Worm (Caenorhabditis elegans) whole organism, L2 larva: ENCODE data around the gene F33G12.6.

Experiments
- C34F6.9 ChIP-seq: fragments of 150-350 bp; optimal IDR thresholded peaks from 2 replicates; lab custom pipeline; 2014; ENCODE audit warnings: missing biosample characterization, missing genetic modification characterization
- F13H6.1 ChIP-seq: sonication (generic microtip); optimal IDR thresholded peaks from 2 replicates; lab custom pipeline; 2016; ENCODE audit warnings: missing genetic modification characterization, missing compliant biosample characterization
- Y55F3AM.14 ChIP-seq: fragments of 200-800 bp; sonication (Bioruptor generic); optimal IDR thresholded peaks from 2 replicates; lab custom pipeline; 2018; ENCODE audit warnings: mild to moderate bottlenecking, missing genetic modification characterization, missing compliant biosample characterization
- ZK546.5 ChIP-seq: sonication (generic microtip); optimal IDR thresholded peaks from 2 replicates; lab custom pipeline; 2017; ENCODE audit warnings: missing biosample characterization, missing genetic modification characterization
- ama-1 ChIP-seq: fragments of 150-350 bp; optimal IDR thresholded peaks from 2 replicates; lab custom pipeline; 2018; ENCODE audit warnings: inconsistent platforms
- blmp-1 ChIP-seq: sonication (generic microtip); optimal IDR thresholded peaks from 2 replicates; lab custom pipeline; 2017; ENCODE audit warnings: missing genetic modification characterization, mild to moderate bottlenecking, missing compliant biosample characterization, antibody characterized with exemption, moderate library complexity; ENCODE audit not compliant: insufficient read depth
- ceh-82 ChIP-seq: fragments of 150-350 bp; optimal IDR thresholded peaks from 2 replicates; lab custom pipeline; 2014; ENCODE audit warnings: missing biosample characterization, missing genetic modification characterization
- crh-2 ChIP-seq: sonication (generic microtip); optimal IDR thresholded peaks from 2 replicates; lab custom pipeline; 2017; ENCODE audit warnings: missing biosample characterization, missing genetic modification characterization
- elt-1 ChIP-seq: fragments of 150-350 bp; optimal IDR thresholded peaks from 2 replicates; lab custom pipeline; 2014; ENCODE audit warnings: missing biosample characterization, missing genetic modification characterization
- elt-3 ChIP-seq: sonication (generic microtip); optimal IDR thresholded peaks from 2 replicates; lab custom pipeline; 2017; ENCODE audit warnings: missing biosample characterization, missing genetic modification characterization
- fos-1 ChIP-seq: fragments of 150-350 bp; optimal IDR thresholded peaks from 2 replicates; lab custom pipeline; 2014; ENCODE audit warnings: missing biosample characterization, missing genetic modification characterization
- gmeb-1 ChIP-seq: fragments of 150-350 bp; optimal IDR thresholded peaks from 2 replicates; lab custom pipeline; 2014; ENCODE audit warnings: missing biosample characterization, missing genetic modification characterization
- lin-11 ChIP-seq: fragments of 150-350 bp; sonication (generic microtip); optimal IDR thresholded peaks from 2 replicates; lab custom pipeline; 2014; ENCODE audit warnings: missing biosample characterization, missing genetic modification characterization, inconsistent platforms, mixed read lengths
- lin-13 ChIP-seq: fragments of 150-350 bp; optimal IDR thresholded peaks from 2 replicates; lab custom pipeline; 2014; ENCODE audit warnings: missing biosample characterization, missing genetic modification reagents, missing genetic modification characterization
- lin-39 ChIP-seq: fragments of 150-350 bp; optimal IDR thresholded peaks from 2 replicates; lab custom pipeline; 2014; ENCODE audit warnings: missing biosample characterization, missing genetic modification reagents, missing genetic modification characterization
- lsy-2 ChIP-seq, 2 experiments: fragments of 150-350 bp in 1 of 2; sonication (generic microtip) in 1 of 2; optimal IDR thresholded peaks; 2 replicates each; lab custom pipeline; 2014 to 2017; ENCODE audit warnings: missing biosample characterization in 2 of 2, missing genetic modification characterization in 2 of 2
- mdl-1 ChIP-seq, 2 experiments: fragments of 150-350 bp in 1 of 2; sonication (generic microtip) in 1 of 2; optimal IDR thresholded peaks; 2 replicates each; lab custom pipeline; 2017; ENCODE audit warnings: missing biosample characterization in 2 of 2, missing genetic modification characterization in 2 of 2
- nhr-10 ChIP-seq: sonication (generic microtip); optimal IDR thresholded peaks from 2 replicates; lab custom pipeline; 2017; ENCODE audit warnings: missing biosample characterization, missing genetic modification characterization
- nhr-11 ChIP-seq: fragments of 150-350 bp; optimal IDR thresholded peaks from 2 replicates; lab custom pipeline; 2014; ENCODE audit warnings: missing biosample characterization, missing genetic modification characterization
- nhr-129 ChIP-seq: fragments of 150-350 bp; optimal IDR thresholded peaks from 2 replicates; lab custom pipeline; 2014; ENCODE audit warnings: missing biosample characterization, missing genetic modification characterization
- nhr-21 ChIP-seq: fragments of 150-350 bp; optimal IDR thresholded peaks from 2 replicates; lab custom pipeline; 2014; ENCODE audit warnings: missing biosample characterization, missing genetic modification characterization
- nhr-23 ChIP-seq: fragments of 150-350 bp; optimal IDR thresholded peaks from 2 replicates; lab custom pipeline; 2014; ENCODE audit warnings: missing biosample characterization, missing genetic modification reagents, missing genetic modification characterization
- nhr-237 ChIP-seq: fragments of 150-350 bp; optimal IDR thresholded peaks from 2 replicates; lab custom pipeline; 2014; ENCODE audit warnings: missing biosample characterization, missing genetic modification characterization
- nhr-25 ChIP-seq: fragments of 150-350 bp; sonication (generic microtip); optimal IDR thresholded peaks from 3 replicates; lab custom pipeline; 2014; ENCODE audit warnings: missing biosample characterization, missing genetic modification characterization
- nhr-77 ChIP-seq: fragments of 150-350 bp; optimal IDR thresholded peaks from 2 replicates; lab custom pipeline; 2014; ENCODE audit warnings: missing biosample characterization, missing genetic modification characterization
- peb-1 ChIP-seq: fragments of 150-350 bp; optimal IDR thresholded peaks from 2 replicates; lab custom pipeline; 2014; ENCODE audit warnings: missing biosample characterization, missing genetic modification characterization
- sem-4 ChIP-seq: fragments of 150-350 bp; optimal IDR thresholded peaks from 2 replicates; lab custom pipeline; 2014; ENCODE audit warnings: missing biosample characterization, missing genetic modification reagents, missing genetic modification characterization
- skn-1 ChIP-seq: sonication (generic microtip); optimal IDR thresholded peaks from 2 replicates; lab custom pipeline; 2017; ENCODE audit warnings: missing biosample characterization, missing genetic modification characterization
- sma-3 ChIP-seq: sonication (generic microtip); optimal IDR thresholded peaks from 2 replicates; lab custom pipeline; 2016; ENCODE audit warnings: missing genetic modification reagents, missing genetic modification characterization, missing compliant biosample characterization
- sma-9 ChIP-seq, 2 experiments: fragments of 150-350 bp in 1 of 2; sonication (generic microtip) in 1 of 2; optimal IDR thresholded peaks; 2 replicates each; lab custom pipeline; 2014 to 2016; ENCODE audit warnings: missing genetic modification characterization in 2 of 2, mild to moderate bottlenecking in 1 of 2, missing biosample characterization in 1 of 2, missing compliant biosample characterization in 1 of 2, missing genetic modification reagents in 1 of 2, moderate library complexity in 1 of 2
- snpc-4 ChIP-seq: fragments of 150-350 bp; optimal IDR thresholded peaks from 2 replicates; lab custom pipeline; 2014; ENCODE audit warnings: missing biosample characterization, missing genetic modification characterization
- unc-39 ChIP-seq: fragments of 150-350 bp; optimal IDR thresholded peaks from 2 replicates; lab custom pipeline; 2014; ENCODE audit warnings: missing biosample characterization, missing genetic modification characterization
- unc-55 ChIP-seq: fragments of 150-350 bp; sonication (generic microtip); optimal IDR thresholded peaks from 3 replicates; lab custom pipeline; 2014; ENCODE audit warnings: missing biosample characterization, missing genetic modification reagents, missing genetic modification characterization
- zag-1 ChIP-seq: fragments of 150-350 bp; optimal IDR thresholded peaks from 2 replicates; lab custom pipeline; 2014; ENCODE audit warnings: missing biosample characterization, missing genetic modification characterization
- ztf-1 ChIP-seq: fragments of 200-800 bp; sonication (Bioruptor generic); conservative IDR thresholded peaks from 2 replicates; pipeline ENCODE4 v1.3.6; 2022; ENCODE audit warnings: missing genetic modification characterization, missing compliant biosample characterization
- ztf-11 ChIP-seq: sonication (generic microtip); optimal IDR thresholded peaks from 2 replicates; lab custom pipeline; 2017; ENCODE audit warnings: missing biosample characterization, missing genetic modification characterization

Gene F33G12.6

ce11 chrII:5055129-5055666 lies 5.5 kb downstream of the F33G12.6 start, which contains the start of the genes ify-1 and rpl-22 (continued):
- peak; percentile 71 for TF ChIP-seq ama-1 (lab: Kevin White, UChicago)
- TF ChIP-seq gmeb-1 (tag; lab: Kevin White, UChicago) = peak; percentile 95
- TF ChIP-seq unc-39 = no peak
- TF ChIP-seq mdl-1 (tag; optimal IDR thresholded peaks at IDR 0.05; lab: Kevin White, UChicago) = peak in 1 of 2 experiments; percentile 51
- peak; percentile 95 for TF ChIP-seq nhr-25 (tag; lab: Kevin White, UChicago)
- TF ChIP-seq ZK546.5 (tag; lab: Kevin White, UChicago) = peak; percentile 83

DNA sequence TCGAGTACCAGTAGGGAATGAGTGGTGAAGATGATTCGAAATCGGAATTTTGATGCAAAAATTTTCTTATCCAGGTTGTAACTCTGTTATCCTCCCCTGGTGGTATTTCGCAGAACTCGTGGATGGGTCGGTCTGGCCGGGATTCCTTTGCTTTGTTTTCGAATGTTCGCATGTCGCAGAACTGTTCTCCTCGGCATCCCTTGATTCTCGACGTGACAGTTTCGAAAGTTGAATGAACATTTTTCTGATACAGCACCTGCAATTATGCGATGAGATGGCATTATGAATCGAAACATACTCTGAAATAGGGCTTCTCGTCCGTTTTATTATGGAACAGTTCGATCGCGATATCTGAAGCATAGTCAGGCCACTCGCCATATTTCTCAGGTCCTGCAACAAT lies 6.5 kb downstream of the F33G12.6 start:
- no peak for TF ChIP-seq zag-1 (tag; lab: Kevin White, UChicago)
- TF ChIP-seq nhr-23 (tag; lab: Kevin White, UChicago) = no peak
- no peak for TF ChIP-seq nhr-237
- TF ChIP-seq elt-3 (tag; lab: Kevin White, UChicago) = no peak
- no peak for TF ChIP-seq ceh-82 (tag; lab: Kevin White, UChicago)
- no peak for TF ChIP-seq nhr-25 (tag; lab: Kevin White, UChicago)
- TF ChIP-seq skn-1 (tag; lab: Kevin White, UChicago) = no peak
- no peak for TF ChIP-seq unc-39
- no peak for TF ChIP-seq ztf-1 (GFP tag; lab: Robert Waterston, UW)
- no peak for TF ChIP-seq ZK546.5 (tag; lab: Kevin White, UChicago)
- TF ChIP-seq nhr-10 (tag; lab: Kevin White, UChicago) = no peak
- TF ChIP-seq lin-39 = no peak
- no peak for TF ChIP-seq unc-55
- TF ChIP-seq elt-1 = no peak
- TF ChIP-seq fos-1 (tag; lab: Kevin White, UChicago) = no peak
- TF ChIP-seq C34F6.9 (tag; lab: Kevin White, UChicago) = no peak
- no peak for TF ChIP-seq crh-2 (tag; lab: Kevin White, UChicago)
- no peak for TF ChIP-seq ztf-11 (tag; lab: Kevin White, UChicago)
- no peak for TF ChIP-seq blmp-1 (tag; lab: Kevin White, UChicago)

ce11 chrII:5057315-5057714 lies 7.6 kb downstream of the F33G12.6 start:
- peak; percentile 63 to 81 for TF ChIP-seq lsy-2 (tag; optimal IDR thresholded peaks at IDR 0.05; lab: Kevin White, UChicago)
- TF ChIP-seq F13H6.1 (tag; lab: Kevin White, UChicago) = peak; percentile 71
- no peak for TF ChIP-seq elt-1
- TF ChIP-seq sma-3 (GFP tag; lab: Kevin White, UChicago) = peak; percentile 73
- peak; percentile 68 for TF ChIP-seq crh-2 (tag; lab: Kevin White, UChicago)
- TF ChIP-seq nhr-129 (tag; lab: Kevin White, UChicago) = peak; percentile 61
- peak; percentile 66 for TF ChIP-seq sma-9 (GFP tag; optimal IDR thresholded peaks at IDR 0.05; lab: Kevin White, UChicago)
- no peak for TF ChIP-seq sma-9 (tag; optimal IDR thresholded peaks at IDR 0.05; lab: Kevin White, UChicago)
- no peak for TF ChIP-seq zag-1 (tag; lab: Kevin White, UChicago)
- peak; percentile 98 for TF ChIP-seq snpc-4 (tag; lab: Kevin White, UChicago)
- no peak for TF ChIP-seq ZK546.5 (tag; lab: Kevin White, UChicago)
- TF ChIP-seq nhr-77 (tag; lab: Kevin White, UChicago) = peak; percentile 24
- TF ChIP-seq elt-3 (tag; lab: Kevin White, UChicago) = no peak
- TF ChIP-seq lin-13 = peak; percentile 31
- TF ChIP-seq lin-39 = no peak
- no peak for TF ChIP-seq ztf-11 (tag; lab: Kevin White, UChicago)
- peak in 1 of 2 experiments; percentile 8 for TF ChIP-seq mdl-1 (tag; optimal IDR thresholded peaks at IDR 0.05; lab: Kevin White, UChicago)
- peak; percentile 35 for TF ChIP-seq C34F6.9 (tag; lab: Kevin White, UChicago)
- TF ChIP-seq nhr-21 = peak; percentile 45
- no peak for TF ChIP-seq blmp-1 (tag; lab: Kevin White, UChicago)
- no peak for TF ChIP-seq Y55F3AM.14 (GFP tag; lab: Kevin White, UChicago)
- peak; percentile 47 for TF ChIP-seq sem-4
- TF ChIP-seq gmeb-1 (tag; lab: Kevin White, UChicago) = peak; percentile 62
- TF ChIP-seq nhr-25 (tag; lab: Kevin White, UChicago) = peak; percentile 26
- TF ChIP-seq lin-11 = peak; percentile 44
- TF ChIP-seq fos-1 (tag; lab: Kevin White, UChicago) = peak; percentile 30

DNA sequence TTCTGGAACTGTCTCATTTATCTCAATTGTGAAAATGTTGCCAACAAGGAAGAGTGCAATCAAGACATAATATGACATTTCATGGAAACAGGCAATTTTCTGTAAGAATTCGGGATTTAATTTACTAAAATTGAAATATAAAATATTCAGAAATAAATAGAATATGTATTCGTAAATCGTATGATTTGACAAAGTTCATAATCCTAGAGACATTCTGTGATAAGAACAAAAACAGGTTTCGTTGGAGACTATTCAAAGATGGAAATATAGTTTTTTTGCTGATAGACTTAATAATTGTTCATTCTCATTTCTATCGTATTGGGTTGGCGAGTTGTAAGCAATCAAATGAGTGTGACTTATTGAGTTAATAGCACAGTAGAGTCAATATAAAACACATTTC lies 8.3 kb downstream of the F33G12.6 start, which contains the start of gene C27A2.12:
C27A2.12 (minus strand) TSS at position 101 of the 400 bp plus-strand sequence.
- TF ChIP-seq nhr-25 (tag; lab: Kevin White, UChicago) (no peak), nhr-21 (no peak), ceh-82 (tag; lab: Kevin White, UChicago) (no peak), F13H6.1 (tag; lab: Kevin White, UChicago) (no peak), elt-3 (tag; lab: Kevin White, UChicago) (no peak), ztf-1 (GFP tag; lab: Robert Waterston, UW) (no peak), peb-1 (tag; lab: Kevin White, UChicago) (no peak), snpc-4 (tag; lab: Kevin White, UChicago) (no peak), ztf-11 (tag; lab: Kevin White, UChicago) (no peak), nhr-11 (tag; lab: Kevin White, UChicago) (no peak)
